Worm (Caenorhabditis elegans) whole organism, mixed stage, embryonic: ENCODE data around the gene T20B12.7.

ENCODE experiments used
- M03D4.4 ChIP-seq: sonication (generic microtip); optimal IDR thresholded peaks from 2 replicates; lab custom pipeline; 2017; ENCODE audit warnings: mild to moderate bottlenecking, missing genetic modification characterization, missing compliant biosample characterization
- bed-3 ChIP-seq: fragments of 200-800 bp; sonication (Bioruptor generic); optimal IDR thresholded peaks from 3 replicates; lab custom pipeline; 2018; ENCODE audit warnings: mild to moderate bottlenecking, missing genetic modification characterization, moderate library complexity, missing compliant biosample characterization
- blmp-1 ChIP-seq: fragments of 150-350 bp; optimal IDR thresholded peaks from 2 replicates; lab custom pipeline; 2014; ENCODE audit warnings: missing biosample characterization, missing genetic modification characterization
- ceh-39 ChIP-seq: fragments of 150-350 bp; optimal IDR thresholded peaks from 2 replicates; lab custom pipeline; 2014; ENCODE audit warnings: missing biosample characterization, missing genetic modification characterization
- ceh-43 ChIP-seq: fragments of 200-800 bp; sonication (Bioruptor generic); optimal IDR thresholded peaks from 2 replicates; lab custom pipeline; 2018; ENCODE audit warnings: mild to moderate bottlenecking, missing genetic modification characterization, moderate library complexity, missing compliant biosample characterization
- ceh-83 ChIP-seq: fragments of 200-800 bp; sonication (Bioruptor generic); optimal IDR thresholded peaks from 2 replicates; lab custom pipeline; 2018; ENCODE audit warnings: mild to moderate bottlenecking, missing genetic modification characterization, missing compliant biosample characterization
- ces-1 ChIP-seq: fragments of 150-350 bp; optimal IDR thresholded peaks from 2 replicates; lab custom pipeline; 2014; ENCODE audit warnings: missing biosample characterization, missing genetic modification reagents, missing genetic modification characterization
- cnd-1 ChIP-seq: fragments of 200-800 bp; sonication (Bioruptor generic); optimal IDR thresholded peaks from 2 replicates; lab custom pipeline; 2018; ENCODE audit warnings: mild to moderate bottlenecking, missing genetic modification characterization, missing compliant biosample characterization
- drap-1 ChIP-seq: fragments of 200-800 bp; sonication (Bioruptor generic); optimal IDR thresholded peaks from 3 replicates; lab custom pipeline; 2018; ENCODE audit warnings: mild to moderate bottlenecking, missing genetic modification characterization, missing compliant biosample characterization
- elt-1 ChIP-seq: sonication (generic microtip); optimal IDR thresholded peaks from 2 replicates; lab custom pipeline; 2017; ENCODE audit warnings: missing genetic modification characterization, mild to moderate bottlenecking, missing compliant biosample characterization, antibody characterized with exemption, moderate library complexity, borderline replicate concordance; ENCODE audit not compliant: insufficient read depth
- elt-3 ChIP-seq: fragments of 150-350 bp; optimal IDR thresholded peaks from 2 replicates; lab custom pipeline; 2014; ENCODE audit warnings: missing biosample characterization, missing genetic modification characterization
- ham-2 ChIP-seq: fragments of 200-800 bp; sonication (Bioruptor generic); optimal IDR thresholded peaks from 2 replicates; lab custom pipeline; 2018; ENCODE audit warnings: mild to moderate bottlenecking, missing genetic modification characterization, missing compliant biosample characterization
- hlh-1 ChIP-seq: fragments of 150-350 bp; optimal IDR thresholded peaks from 2 replicates; lab custom pipeline; 2014; ENCODE audit warnings: missing biosample characterization, missing genetic modification reagents, missing genetic modification characterization
- lin-32 ChIP-seq: fragments of 200-800 bp; sonication (Bioruptor generic); optimal IDR thresholded peaks from 2 replicates; lab custom pipeline; 2018; ENCODE audit warnings: mild to moderate bottlenecking, missing genetic modification characterization, missing compliant biosample characterization
- mab-5 ChIP-seq: fragments of 150-350 bp; optimal IDR thresholded peaks from 2 replicates; lab custom pipeline; 2014; ENCODE audit warnings: missing biosample characterization, missing genetic modification characterization
- mep-1 ChIP-seq: fragments of 150-350 bp; optimal IDR thresholded peaks from 2 replicates; lab custom pipeline; 2017; ENCODE audit warnings: missing biosample characterization, missing genetic modification reagents, missing genetic modification characterization, inconsistent platforms
- mls-2 ChIP-seq: sonication (generic microtip); optimal IDR thresholded peaks from 2 replicates; lab custom pipeline; 2016; ENCODE audit warnings: mild to moderate bottlenecking, missing genetic modification characterization, moderate library complexity, missing compliant biosample characterization
- nhr-12 ChIP-seq: fragments of 150-350 bp; optimal IDR thresholded peaks from 2 replicates; lab custom pipeline; 2014; ENCODE audit warnings: missing biosample characterization, missing genetic modification characterization
- nhr-2 ChIP-seq: fragments of 150-350 bp; optimal IDR thresholded peaks from 2 replicates; lab custom pipeline; 2014; ENCODE audit warnings: missing biosample characterization, missing genetic modification characterization
- nhr-28 ChIP-seq: fragments of 150-350 bp; optimal IDR thresholded peaks from 2 replicates; lab custom pipeline; 2014; ENCODE audit warnings: missing biosample characterization, missing genetic modification characterization
- pha-4 ChIP-seq: fragments of 150-350 bp; optimal IDR thresholded peaks from 2 replicates; lab custom pipeline; 2018; ENCODE audit warnings: missing biosample characterization, missing genetic modification reagents, missing genetic modification characterization
- sem-2 ChIP-seq: fragments of 200-800 bp; sonication (Bioruptor generic); optimal IDR thresholded peaks from 2 replicates; lab custom pipeline; 2018; ENCODE audit warnings: mild to moderate bottlenecking, missing genetic modification characterization, missing compliant biosample characterization
- sptf-1 ChIP-seq: sonication (generic microtip); optimal IDR thresholded peaks from 2 replicates; lab custom pipeline; 2017; ENCODE audit warnings: mild to moderate bottlenecking, missing genetic modification characterization, moderate library complexity, missing compliant biosample characterization
- unc-39 ChIP-seq: fragments of 150-350 bp; optimal IDR thresholded peaks from 2 replicates; lab custom pipeline; 2014; ENCODE audit warnings: missing biosample characterization, missing genetic modification characterization
- unc-62 ChIP-seq: fragments of 150-350 bp; optimal IDR thresholded peaks from 2 replicates; lab custom pipeline; 2014; ENCODE audit warnings: missing biosample characterization, missing genetic modification reagents, missing genetic modification characterization
- zip-8 ChIP-seq: fragments of 150-350 bp; optimal IDR thresholded peaks from 2 replicates; lab custom pipeline; 2014; ENCODE audit warnings: missing biosample characterization, missing genetic modification characterization
- ztf-11 ChIP-seq: fragments of 150-350 bp; optimal IDR thresholded peaks from 2 replicates; lab custom pipeline; 2014; ENCODE audit warnings: missing biosample characterization, missing genetic modification characterization

Gene T20B12.7

DNA sequence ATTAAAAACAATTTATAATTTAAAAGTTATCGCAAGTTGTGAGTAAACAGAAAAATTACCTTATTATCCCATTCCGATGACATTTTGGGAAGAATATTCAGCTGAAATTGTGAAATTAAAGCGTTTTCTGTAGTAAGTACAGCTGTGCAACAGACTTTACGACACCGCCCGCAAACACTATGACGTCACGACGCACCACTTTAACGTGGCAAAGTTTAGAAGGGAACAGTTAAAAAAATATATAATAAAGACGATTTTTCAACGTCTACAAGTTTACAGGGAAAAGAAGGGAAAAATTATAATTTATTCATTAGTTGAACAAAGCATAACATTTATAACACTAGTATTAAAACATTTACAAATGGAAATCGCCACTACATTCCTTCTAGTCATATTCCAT lies 25.0 kb downstream of the T20B12.7 start, which contains the start of gene F08F8.9:
TSS of gene F08F8.9 (minus strand) at position 101 of the 400 bp plus-strand sequence.
- TF ChIP-seq M03D4.4 (tag; lab: Kevin White, UChicago): no peak
- no peak for TF ChIP-seq mab-5 (tag; lab: Kevin White, UChicago)
- no peak for TF ChIP-seq bed-3 (GFP tag; lab: Kevin White, UChicago)
- TF ChIP-seq drap-1 (GFP tag; lab: Kevin White, UChicago): no peak
- TF ChIP-seq ceh-83: no peak
- TF ChIP-seq elt-3 (tag; lab: Kevin White, UChicago): no peak
- no peak for TF ChIP-seq ceh-43 (GFP tag; lab: Kevin White, UChicago)
- TF ChIP-seq elt-1 (tag; lab: Kevin White, UChicago): no peak
- TF ChIP-seq nhr-28 (tag; lab: Kevin White, UChicago): no peak
- TF ChIP-seq unc-62: no peak
- no peak for TF ChIP-seq pha-4

DNA sequence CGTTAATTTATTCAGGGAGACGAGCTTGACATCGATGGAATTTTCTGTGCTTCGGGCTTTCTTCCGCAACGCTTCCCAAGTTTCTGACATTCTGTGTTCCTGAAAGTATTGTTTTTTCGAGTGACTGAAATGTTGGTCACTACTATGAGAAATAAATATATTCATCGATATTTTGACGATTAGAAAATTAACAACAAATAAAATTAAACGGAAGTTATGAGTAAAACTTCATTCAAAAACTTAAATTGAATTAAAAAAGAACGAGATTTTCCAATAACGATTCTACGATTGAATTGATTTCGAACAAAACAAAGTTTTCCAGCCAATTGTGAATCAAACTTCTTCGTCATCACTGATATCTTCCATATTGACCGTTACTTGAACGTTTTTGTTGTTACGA lies 29.8 kb downstream of the T20B12.7 start, which contains the start of gene gos-28:
TSS of gene gos-28 (minus strand) at position 101 of the 400 bp plus-strand sequence.
- TF ChIP-seq hlh-1 (tag; lab: Kevin White, UChicago) (no peak), M03D4.4 (tag; lab: Kevin White, UChicago) (no peak), blmp-1 (tag; lab: Kevin White, UChicago) (no peak), mep-1 (tag; lab: Kevin White, UChicago) (no peak), ces-1 (no peak), lin-32 (GFP tag; lab: Kevin White, UChicago) (no peak), ceh-43 (GFP tag; lab: Kevin White, UChicago) (no peak), mls-2 (tag; lab: Kevin White, UChicago) (no peak), ceh-39 (tag; lab: Kevin White, UChicago) (no peak), ceh-83 (no peak)

DNA sequence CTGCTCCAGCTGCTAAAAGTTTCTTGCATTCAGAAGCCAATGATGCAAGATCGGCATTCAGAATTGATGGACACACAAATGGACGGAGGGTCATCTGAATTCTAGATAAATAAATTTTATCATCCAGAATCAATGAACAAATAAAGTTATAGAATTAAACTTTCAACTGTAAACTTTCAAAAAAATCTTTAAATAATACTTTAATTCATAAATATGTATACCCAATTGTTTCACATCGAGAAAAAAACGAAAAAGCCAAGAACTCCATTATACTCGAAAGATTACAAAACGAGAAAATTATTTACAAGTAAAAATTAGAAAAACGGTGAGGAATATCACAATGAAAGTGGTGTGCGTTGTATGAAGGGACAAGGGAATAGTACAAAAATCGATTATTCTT lies 31.8 kb downstream of the T20B12.7 start, which contains the start of gene F08F8.7:
TSS of gene F08F8.7 (minus strand) at position 101 of the 400 bp plus-strand sequence.
- TF ChIP-seq nhr-28 (tag; lab: Kevin White, UChicago): no peak
- TF ChIP-seq cnd-1: no peak
- TF ChIP-seq ztf-11 (tag; lab: Kevin White, UChicago): no peak
- no peak for TF ChIP-seq sem-2 (GFP tag; lab: Kevin White, UChicago)
- TF ChIP-seq zip-8 (tag; lab: Kevin White, UChicago): no peak
- TF ChIP-seq, all 35 proteins: peak for 0

DNA sequence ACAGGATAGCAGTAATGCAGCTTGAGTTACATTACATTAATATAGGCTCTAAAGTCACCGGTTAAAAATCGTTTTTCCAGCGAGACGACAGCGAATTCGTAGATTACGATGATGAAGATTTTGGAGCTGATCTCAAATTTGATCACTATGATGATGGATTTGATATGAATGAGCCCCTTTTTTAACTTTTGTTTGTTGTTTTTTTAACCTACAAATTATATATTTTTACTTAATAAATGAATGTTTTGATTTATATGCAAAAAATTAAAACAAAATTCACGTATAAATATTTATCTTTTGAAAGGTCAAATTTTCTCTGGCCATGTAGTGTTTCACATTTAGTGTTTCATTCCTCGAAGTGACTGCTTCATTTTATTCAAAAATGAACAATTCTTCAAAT lies 35.5 kb downstream of the T20B12.7 start, which contains the start of gene F08F8.6:
TSS of gene F08F8.6 (plus strand) at position 301 of the 400 bp plus-strand sequence.
- TF ChIP-seq ceh-39 (tag; lab: Kevin White, UChicago): no peak
- no peak for TF ChIP-seq nhr-2 (tag; lab: Kevin White, UChicago)
- TF ChIP-seq, all 35 proteins: peak for 0

DNA sequence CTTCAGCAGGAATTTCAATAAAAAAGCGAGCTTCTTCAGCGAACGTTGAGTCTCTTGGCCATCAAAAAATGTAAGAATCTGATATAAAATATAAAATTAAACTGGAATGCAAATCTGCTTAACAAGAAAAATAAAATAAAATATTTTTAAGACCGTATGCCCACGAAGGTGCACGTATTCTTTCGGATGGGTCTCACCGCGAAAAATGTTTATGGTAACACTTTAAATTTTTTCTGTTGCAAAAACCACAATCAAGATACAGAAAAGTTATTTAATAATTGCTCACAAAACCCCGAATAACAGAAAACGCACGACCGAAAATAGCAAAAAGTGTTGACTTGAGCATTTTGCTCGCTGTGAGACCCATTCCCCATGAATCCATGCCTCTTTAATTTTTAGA lies 39.7 kb downstream of the T20B12.7 start:
- no peak for TF ChIP-seq unc-39 (tag; lab: Kevin White, UChicago)
- no peak for TF ChIP-seq bed-3 (GFP tag; lab: Kevin White, UChicago)
- no peak for TF ChIP-seq unc-62
- TF ChIP-seq nhr-2 (tag; lab: Kevin White, UChicago): no peak
- no peak for TF ChIP-seq ham-2 (GFP tag; lab: Kevin White, UChicago)
- no peak for TF ChIP-seq nhr-28 (tag; lab: Kevin White, UChicago)
- TF ChIP-seq zip-8 (tag; lab: Kevin White, UChicago): no peak
- no peak for TF ChIP-seq mab-5 (tag; lab: Kevin White, UChicago)
- TF ChIP-seq ceh-43 (GFP tag; lab: Kevin White, UChicago): no peak
- TF ChIP-seq nhr-12: no peak
- TF ChIP-seq ztf-11 (tag; lab: Kevin White, UChicago): no peak

DNA sequence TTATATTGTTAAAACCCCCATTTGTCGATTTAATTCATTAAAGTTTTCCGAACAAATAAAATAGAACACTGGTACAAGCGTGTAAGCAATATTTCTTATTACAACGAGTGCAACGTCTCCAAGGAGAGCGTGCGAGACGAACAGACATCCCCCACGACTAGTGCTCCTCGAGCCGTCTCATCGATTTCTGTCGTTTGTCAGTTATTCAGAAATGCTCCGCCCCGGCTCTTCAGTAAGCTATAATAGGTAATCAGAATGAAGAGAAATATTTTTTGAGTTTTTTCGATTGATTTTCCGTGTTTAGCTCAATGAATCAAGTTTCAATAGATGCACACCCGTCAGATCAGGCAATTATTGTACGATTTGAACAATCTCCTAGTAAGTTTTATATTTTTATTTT lies 40.2 kb downstream of the T20B12.7 start, which contains the start of gene kap-1:
TSS of gene kap-1 (plus strand) at position 143 of the 400 bp plus-strand sequence.
- no peak for TF ChIP-seq sptf-1 (tag; lab: Kevin White, UChicago)
- TF ChIP-seq nhr-12: no peak
- TF ChIP-seq blmp-1 (tag; lab: Kevin White, UChicago): no peak
- TF ChIP-seq mab-5 (tag; lab: Kevin White, UChicago): no peak
- TF ChIP-seq ces-1: no peak
- no peak for TF ChIP-seq mls-2 (tag; lab: Kevin White, UChicago)
